Fruit fly (Drosophila melanogaster) whole organism, prepupa: ENCODE data around the gene shd.
A peak's percentile ranks its signal among the peaks of the same experiment; 100 is the strongest.

Experiments used
- CG10669 ChIP-seq: fragments of 200-800 bp; sonication (Bioruptor generic); optimal IDR thresholded peaks from 3 replicates; lab custom pipeline; 2018; ENCODE audit warnings: missing biosample characterization, mild to moderate bottlenecking, missing genetic modification characterization, moderate library complexity
- CG11762 ChIP-seq: fragments of 200-800 bp; sonication (Bioruptor generic); optimal IDR thresholded peaks from 3 replicates; lab custom pipeline; 2016; ENCODE audit warnings: missing biosample characterization, missing genetic modification characterization; ENCODE audit not compliant: insufficient read depth
- CG1621 ChIP-seq: fragments of 200-800 bp; sonication (Bioruptor generic); optimal IDR thresholded peaks from 3 replicates; lab custom pipeline; 2018; ENCODE audit warnings: missing biosample characterization, mild to moderate bottlenecking, missing genetic modification characterization
- CG16779 ChIP-seq: fragments of 200-800 bp; sonication (Bioruptor generic); optimal IDR thresholded peaks from 3 replicates; lab custom pipeline; 2017; ENCODE audit warnings: missing biosample characterization, mild to moderate bottlenecking, missing genetic modification characterization
- CG3032 ChIP-seq: fragments of 200-800 bp; optimal IDR thresholded peaks from 2 replicates; lab custom pipeline; 2019; ENCODE audit warnings: missing biosample characterization, mild to moderate bottlenecking, missing genetic modification characterization, moderate library complexity
- CG32006 ChIP-seq: fragments of 200-800 bp; sonication (Bioruptor generic); optimal IDR thresholded peaks from 3 replicates; lab custom pipeline; 2017; ENCODE audit warnings: missing biosample characterization, mild to moderate bottlenecking, missing genetic modification characterization
- CG34406 ChIP-seq: fragments of 200-800 bp; sonication (Bioruptor generic); optimal IDR thresholded peaks from 3 replicates; lab custom pipeline; 2016; ENCODE audit warnings: missing biosample characterization, missing genetic modification characterization
- CG3919 ChIP-seq: fragments of 200-800 bp; sonication (Bioruptor generic); optimal IDR thresholded peaks from 3 replicates; lab custom pipeline; 2016; ENCODE audit warnings: missing biosample characterization, missing genetic modification characterization
- CG6163 ChIP-seq: fragments of 200-800 bp; sonication (Bioruptor generic); IDR thresholded peaks from 3 replicates; pipeline ENCODE4 v1.3.6; 2022; ENCODE audit warnings: missing biosample characterization, missing genetic modification characterization
- CG6808 ChIP-seq: fragments of 200-800 bp; sonication (Bioruptor generic); optimal IDR thresholded peaks from 3 replicates; lab custom pipeline; 2017; ENCODE audit warnings: missing biosample characterization, missing genetic modification characterization, mild to moderate bottlenecking, moderate library complexity, missing genetic modification reagents
- CG6854 ChIP-seq: fragments of 200-800 bp; sonication (Bioruptor generic); optimal IDR thresholded peaks from 2 replicates; lab custom pipeline; 2017; ENCODE audit warnings: missing biosample characterization, mild to moderate bottlenecking, missing genetic modification characterization
- CG8119 ChIP-seq: fragments of 200-800 bp; sonication (Bioruptor generic); IDR thresholded peaks from 3 replicates; pipeline ENCODE4 v1.3.6; 2022; ENCODE audit warnings: missing biosample characterization, missing genetic modification characterization
- CG8319 ChIP-seq: fragments of 200-800 bp; sonication (Bioruptor generic); optimal IDR thresholded peaks from 3 replicates; lab custom pipeline; 2016; ENCODE audit warnings: missing biosample characterization, missing genetic modification characterization
- CG8632 ChIP-seq: fragments of 200-800 bp; sonication (Bioruptor generic); optimal IDR thresholded peaks from 3 replicates; lab custom pipeline; 2016; ENCODE audit warnings: missing biosample characterization, missing genetic modification characterization
- Eip78C ChIP-seq: fragments of 200-800 bp; sonication (Bioruptor generic); peaks from one replicate; lab custom pipeline; 2016; ENCODE audit warnings: missing biosample characterization, missing genetic modification characterization
- Eip93F ChIP-seq: fragments of 200-800 bp; sonication (Bioruptor generic); optimal IDR thresholded peaks from 2 replicates; lab custom pipeline; 2016; ENCODE audit warnings: missing biosample characterization, mild to moderate bottlenecking, missing genetic modification characterization
- Ets21C ChIP-seq: fragments of 200-800 bp; sonication (Bioruptor generic); optimal IDR thresholded peaks from 3 replicates; lab custom pipeline; 2016; ENCODE audit warnings: missing biosample characterization, missing genetic modification characterization
- Ets96B ChIP-seq: fragments of 200-800 bp; optimal IDR thresholded peaks from 2 replicates; lab custom pipeline; 2019; ENCODE audit warnings: missing biosample characterization, mild to moderate bottlenecking, missing genetic modification characterization, moderate library complexity
- Hr38 ChIP-seq: sonication (Bioruptor generic); optimal IDR thresholded peaks from 2 replicates; lab custom pipeline; 2016; ENCODE audit warnings: missing biosample characterization, missing genetic modification characterization
- Lpt ChIP-seq: fragments of 200-800 bp; sonication (Bioruptor generic); optimal IDR thresholded peaks from 3 replicates; lab custom pipeline; 2016; ENCODE audit warnings: missing biosample characterization, missing genetic modification characterization
- Sox102F ChIP-seq: fragments of 200-800 bp; sonication (Bioruptor generic); optimal IDR thresholded peaks from 2 replicates; lab custom pipeline; 2016; ENCODE audit warnings: missing biosample characterization, mild to moderate bottlenecking, missing genetic modification characterization
- Sox14 ChIP-seq: fragments of 200-800 bp; sonication (Bioruptor generic); optimal IDR thresholded peaks from 3 replicates; lab custom pipeline; 2016; ENCODE audit warnings: missing biosample characterization, missing genetic modification characterization
- acj6 ChIP-seq: fragments of 200-800 bp; sonication (Bioruptor generic); optimal IDR thresholded peaks from 3 replicates; lab custom pipeline; 2016; ENCODE audit warnings: missing biosample characterization, missing genetic modification characterization
- cyc ChIP-seq: fragments of 200-800 bp; sonication (Bioruptor generic); optimal IDR thresholded peaks from 3 replicates; lab custom pipeline; 2016; ENCODE audit warnings: missing biosample characterization, missing genetic modification characterization
- dsx ChIP-seq: fragments of 200-800 bp; optimal IDR thresholded peaks from 3 replicates; lab custom pipeline; 2019; ENCODE audit warnings: missing biosample characterization, mild to moderate bottlenecking, missing genetic modification characterization, moderate library complexity; ENCODE audit not compliant: poor library complexity, severe bottlenecking
- esn ChIP-seq: fragments of 200-800 bp; sonication (Bioruptor generic); optimal IDR thresholded peaks from 2 replicates; lab custom pipeline; 2016; ENCODE audit warnings: missing biosample characterization, mild to moderate bottlenecking, missing genetic modification characterization, moderate library complexity
- fd85E ChIP-seq: fragments of 200-800 bp; sonication (Bioruptor generic); optimal IDR thresholded peaks from 3 replicates; lab custom pipeline; 2016; ENCODE audit warnings: missing biosample characterization, missing genetic modification characterization
- lz ChIP-seq: fragments of 200-800 bp; sonication (Bioruptor generic); optimal IDR thresholded peaks from 3 replicates; lab custom pipeline; 2016; ENCODE audit warnings: missing biosample characterization, missing genetic modification characterization
- pdm3 ChIP-seq: fragments of 200-800 bp; sonication (Bioruptor generic); optimal IDR thresholded peaks from 3 replicates; lab custom pipeline; 2016; ENCODE audit warnings: missing biosample characterization, missing genetic modification characterization
- salr ChIP-seq, 2 experiments: fragments of 200-800 bp; sonication (Bioruptor generic); optimal IDR thresholded peaks; 3 replicates each; lab custom pipeline; 2016 to 2018; ENCODE audit warnings: missing biosample characterization in 2 of 2, missing genetic modification characterization in 2 of 2, mild to moderate bottlenecking in 1 of 2
- spab ChIP-seq: fragments of 200-800 bp; sonication (Bioruptor generic); optimal IDR thresholded peaks from 2 replicates; lab custom pipeline; 2017; ENCODE audit warnings: missing biosample characterization, mild to moderate bottlenecking, missing genetic modification characterization, missing genetic modification reagents
- ss ChIP-seq, 2 experiments: fragments of 200-800 bp; sonication (Bioruptor generic); optimal IDR thresholded peaks; 2 replicates in 1 of 2; 3 replicates in 1 of 2; lab custom pipeline; 2017 to 2018; ENCODE audit warnings: mild to moderate bottlenecking in 2 of 2, missing biosample characterization in 2 of 2, missing genetic modification characterization in 2 of 2, moderate library complexity in 1 of 2
- svp ChIP-seq: fragments of 200-800 bp; sonication (Bioruptor generic); peaks from one replicate; lab custom pipeline; 2016; ENCODE audit warnings: missing biosample characterization, missing genetic modification characterization
- vri ChIP-seq: fragments of 200-800 bp; sonication (Bioruptor generic); optimal IDR thresholded peaks from 3 replicates; lab custom pipeline; 2016; ENCODE audit warnings: missing biosample characterization, mild to moderate bottlenecking, missing genetic modification characterization

The shd gene

dm6 chr3L:14636740-14637189 is 22.5 kb downstream of the shd start (continued):
- TF ChIP-seq esn: peak; percentile 94
- peak; percentile 98 for TF ChIP-seq Eip78C
- TF ChIP-seq CG32006: peak; percentile 93
- TF ChIP-seq pdm3 (GFP tag; lab: Kevin White, UChicago): peak; percentile 92
- TF ChIP-seq fd85E (GFP tag; lab: Kevin White, UChicago): peak; percentile 80
- peak; percentile 92 for TF ChIP-seq CG34406 (GFP tag; lab: Kevin White, UChicago)
- peak; percentile 87 for TF ChIP-seq CG3032 (tag; lab: Kevin White, UChicago)
- TF ChIP-seq Eip93F (GFP tag; lab: Kevin White, UChicago): peak; percentile 60
- peak; percentile 72 for TF ChIP-seq Ets21C
- TF ChIP-seq lz: peak; percentile 90
- peak; percentile 91 for TF ChIP-seq acj6 (GFP tag; lab: Kevin White, UChicago)
- peak; percentile 86 for TF ChIP-seq CG1621
- TF ChIP-seq CG8632 (GFP tag; lab: Kevin White, UChicago): peak; percentile 91
- peak; percentile 89 for TF ChIP-seq Lpt (GFP tag; lab: Kevin White, UChicago)
- TF ChIP-seq Hr38 (GFP tag; lab: Kevin White, UChicago): no peak
- peak; percentile 84 for TF ChIP-seq CG16779 (tag; lab: Kevin White, UChicago)
- peak; percentile 91 for TF ChIP-seq Sox14
- TF ChIP-seq CG8119 (GFP tag; lab: Robert Waterston, UW): peak; percentile 94
- TF ChIP-seq CG6854 (GFP tag; lab: Kevin White, UChicago): peak; percentile 84
- TF ChIP-seq CG11762 (GFP tag; lab: Kevin White, UChicago): peak; percentile 87
- TF ChIP-seq CG8319 (GFP tag; lab: Kevin White, UChicago): peak; percentile 88

DNA sequence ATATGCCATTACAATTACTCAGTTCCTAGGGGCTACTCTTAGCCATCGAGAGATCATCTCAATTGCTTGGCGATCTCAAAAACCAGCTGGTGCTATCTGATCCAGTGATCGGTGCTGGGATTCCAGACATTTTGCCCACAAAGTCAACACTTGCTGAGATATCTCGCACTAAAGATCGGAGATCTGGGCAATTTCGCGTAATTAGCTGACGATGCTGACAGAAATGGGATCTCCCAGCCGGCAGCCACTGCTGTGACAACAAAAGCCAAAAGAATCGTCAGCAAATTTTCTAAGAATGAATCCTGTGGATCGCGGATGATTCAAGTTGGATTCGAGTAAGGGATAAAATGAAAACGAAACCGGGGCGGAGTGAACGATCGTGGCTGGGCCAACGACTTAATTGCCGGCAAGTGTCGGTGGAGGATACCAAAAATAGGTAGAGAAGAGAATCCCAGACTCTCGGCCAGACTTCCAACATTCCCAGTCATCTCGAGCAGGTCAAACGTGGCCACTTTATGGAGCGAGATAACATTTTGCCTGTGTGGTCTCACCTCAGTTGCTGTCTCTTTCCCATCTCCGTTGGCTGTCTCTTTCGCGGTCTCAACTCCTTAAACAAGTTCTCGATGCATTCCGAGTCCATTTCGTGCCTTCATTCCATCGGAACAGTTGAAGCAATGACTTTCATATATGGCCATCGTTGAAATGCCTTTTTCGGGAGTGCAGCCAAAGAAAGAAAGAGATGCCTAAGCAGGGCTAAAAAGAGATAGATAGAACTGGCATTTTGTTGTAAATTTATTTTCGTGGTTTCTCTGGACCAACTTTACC is 23.7 kb downstream of the shd start:
- TF ChIP-seq dsx (GFP tag; lab: Kevin White, UChicago) (peak; percentile 64), Sox102F (GFP tag; lab: Kevin White, UChicago) (peak; percentile 8), svp (peak; percentile 29), CG32006 (no peak), Eip78C (peak; percentile 62)

dm6 chr3L:14639778-14640177 is 25.5 kb downstream of the shd start:
- TF ChIP-seq dsx (GFP tag; lab: Kevin White, UChicago): peak; percentile 21
- peak; percentile 79 for TF ChIP-seq Eip78C
- peak; percentile 44 for TF ChIP-seq CG3032 (tag; lab: Kevin White, UChicago)
- peak in 1 of 2 experiments; percentile 1 for TF ChIP-seq ss (GFP tag; optimal IDR thresholded peaks at IDR 0.05; lab: Kevin White, UChicago)
- TF ChIP-seq CG3919 (GFP tag; lab: Kevin White, UChicago): no peak
- TF ChIP-seq CG6808 (GFP tag; lab: Kevin White, UChicago): peak; percentile 30
- TF ChIP-seq salr (GFP tag; optimal IDR thresholded peaks at IDR 0.05; lab: Kevin White, UChicago): peak in 1 of 2 experiments; percentile 3
- TF ChIP-seq cyc (GFP tag; lab: Kevin White, UChicago): no peak
- peak; percentile 15 for TF ChIP-seq CG1621
- TF ChIP-seq CG10669 (GFP tag; lab: Kevin White, UChicago): peak; percentile 2
- peak; percentile 25; the same call in 1 of the 3 replicates for TF ChIP-seq CG6163 (GFP tag; lab: Robert Waterston, UW)
- TF ChIP-seq spab (GFP tag; lab: Kevin White, UChicago): peak; percentile 6
- TF ChIP-seq Ets96B: peak; percentile 30
- no peak for TF ChIP-seq vri
- TF ChIP-seq, all 60 proteins: peak for 11
